Fruit fly (Drosophila melanogaster) whole organism, prepupa: ENCODE results near the gene CG5639.

Source experiments
- CG10631 ChIP-seq: fragments of 200-800 bp; sonication (Bioruptor generic); optimal IDR thresholded peaks from 2 replicates; lab custom pipeline; 2016; ENCODE audit warnings: missing biosample characterization, missing genetic modification characterization
- CG10669 ChIP-seq: fragments of 200-800 bp; sonication (Bioruptor generic); optimal IDR thresholded peaks from 3 replicates; lab custom pipeline; 2018; ENCODE audit warnings: missing biosample characterization, mild to moderate bottlenecking, missing genetic modification characterization, moderate library complexity
- CG11294 ChIP-seq: fragments of 200-800 bp; sonication (Bioruptor generic); IDR thresholded peaks from 2 replicates; pipeline ENCODE4 v1.3.6; 2022; ENCODE audit warnings: missing biosample characterization, missing genetic modification characterization
- CG15336 ChIP-seq: fragments of 200-800 bp; sonication (Bioruptor generic); IDR thresholded peaks from 2 replicates; pipeline ENCODE4 v1.3.6; 2022; ENCODE audit warnings: missing biosample characterization, missing genetic modification characterization
- CG16779 ChIP-seq: fragments of 200-800 bp; sonication (Bioruptor generic); optimal IDR thresholded peaks from 3 replicates; lab custom pipeline; 2017; ENCODE audit warnings: missing biosample characterization, mild to moderate bottlenecking, missing genetic modification characterization
- CG3032 ChIP-seq: fragments of 200-800 bp; optimal IDR thresholded peaks from 2 replicates; lab custom pipeline; 2019; ENCODE audit warnings: missing biosample characterization, mild to moderate bottlenecking, missing genetic modification characterization, moderate library complexity
- CG31627 ChIP-seq: fragments of 200-800 bp; sonication (Bioruptor generic); optimal IDR thresholded peaks from 3 replicates; lab custom pipeline; 2016; ENCODE audit warnings: missing biosample characterization, missing genetic modification characterization
- CG32006 ChIP-seq: fragments of 200-800 bp; sonication (Bioruptor generic); optimal IDR thresholded peaks from 3 replicates; lab custom pipeline; 2017; ENCODE audit warnings: missing biosample characterization, mild to moderate bottlenecking, missing genetic modification characterization
- CG34406 ChIP-seq: fragments of 200-800 bp; sonication (Bioruptor generic); optimal IDR thresholded peaks from 3 replicates; lab custom pipeline; 2016; ENCODE audit warnings: missing biosample characterization, missing genetic modification characterization
- CG4318 ChIP-seq: fragments of 200-800 bp; sonication (Bioruptor generic); optimal IDR thresholded peaks from 3 replicates; lab custom pipeline; 2017; ENCODE audit warnings: missing biosample characterization, mild to moderate bottlenecking, missing genetic modification characterization
- CG6163 ChIP-seq: fragments of 200-800 bp; sonication (Bioruptor generic); IDR thresholded peaks from 3 replicates; pipeline ENCODE4 v1.3.6; 2022; ENCODE audit warnings: missing biosample characterization, missing genetic modification characterization
- CG6808 ChIP-seq: fragments of 200-800 bp; sonication (Bioruptor generic); optimal IDR thresholded peaks from 3 replicates; lab custom pipeline; 2017; ENCODE audit warnings: missing biosample characterization, missing genetic modification characterization, mild to moderate bottlenecking, moderate library complexity, missing genetic modification reagents
- CG6854 ChIP-seq: fragments of 200-800 bp; sonication (Bioruptor generic); optimal IDR thresholded peaks from 2 replicates; lab custom pipeline; 2017; ENCODE audit warnings: missing biosample characterization, mild to moderate bottlenecking, missing genetic modification characterization
- CG8119 ChIP-seq: fragments of 200-800 bp; sonication (Bioruptor generic); IDR thresholded peaks from 3 replicates; pipeline ENCODE4 v1.3.6; 2022; ENCODE audit warnings: missing biosample characterization, missing genetic modification characterization
- CG8632 ChIP-seq: fragments of 200-800 bp; sonication (Bioruptor generic); optimal IDR thresholded peaks from 3 replicates; lab custom pipeline; 2016; ENCODE audit warnings: missing biosample characterization, missing genetic modification characterization
- CG9139 ChIP-seq: fragments of 200-800 bp; sonication (Bioruptor generic); optimal IDR thresholded peaks from 3 replicates; lab custom pipeline; 2017; ENCODE audit warnings: missing biosample characterization, mild to moderate bottlenecking, missing genetic modification characterization
- Eip75B ChIP-seq: fragments of 200-800 bp; sonication (Bioruptor generic); optimal IDR thresholded peaks from 3 replicates; lab custom pipeline; 2016; ENCODE audit warnings: missing biosample characterization, missing genetic modification characterization
- Eip78C ChIP-seq: fragments of 200-800 bp; sonication (Bioruptor generic); peaks from one replicate; lab custom pipeline; 2016; ENCODE audit warnings: missing biosample characterization, missing genetic modification characterization
- Eip93F ChIP-seq: fragments of 200-800 bp; sonication (Bioruptor generic); optimal IDR thresholded peaks from 2 replicates; lab custom pipeline; 2016; ENCODE audit warnings: missing biosample characterization, mild to moderate bottlenecking, missing genetic modification characterization
- Ets21C ChIP-seq: fragments of 200-800 bp; sonication (Bioruptor generic); optimal IDR thresholded peaks from 3 replicates; lab custom pipeline; 2016; ENCODE audit warnings: missing biosample characterization, missing genetic modification characterization
- Ets96B ChIP-seq: fragments of 200-800 bp; optimal IDR thresholded peaks from 2 replicates; lab custom pipeline; 2019; ENCODE audit warnings: missing biosample characterization, mild to moderate bottlenecking, missing genetic modification characterization, moderate library complexity
- Gug ChIP-seq: fragments of 200-800 bp; sonication (Bioruptor generic); IDR thresholded peaks from 2 replicates; pipeline ENCODE4 v1.3.6; 2022; ENCODE audit warnings: missing biosample characterization, missing genetic modification characterization
- Hr38 ChIP-seq: sonication (Bioruptor generic); optimal IDR thresholded peaks from 2 replicates; lab custom pipeline; 2016; ENCODE audit warnings: missing biosample characterization, missing genetic modification characterization
- Hr39 ChIP-seq: fragments of 200-800 bp; sonication (Bioruptor generic); optimal IDR thresholded peaks from 2 replicates; lab custom pipeline; 2016; ENCODE audit warnings: missing biosample characterization, missing genetic modification characterization
- Hr4 ChIP-seq: fragments of 200-800 bp; sonication (Bioruptor generic); optimal IDR thresholded peaks from 3 replicates; lab custom pipeline; 2016; ENCODE audit warnings: missing biosample characterization, missing genetic modification characterization
- Lpt ChIP-seq: fragments of 200-800 bp; sonication (Bioruptor generic); optimal IDR thresholded peaks from 3 replicates; lab custom pipeline; 2016; ENCODE audit warnings: missing biosample characterization, missing genetic modification characterization
- Met ChIP-seq: fragments of 200-800 bp; sonication (Bioruptor generic); optimal IDR thresholded peaks from 3 replicates; lab custom pipeline; 2016; ENCODE audit warnings: missing biosample characterization, missing genetic modification characterization
- OdsH ChIP-seq: fragments of 200-800 bp; sonication (Bioruptor generic); optimal IDR thresholded peaks from 3 replicates; lab custom pipeline; 2016; ENCODE audit warnings: missing biosample characterization, missing genetic modification characterization
- Sox102F ChIP-seq: fragments of 200-800 bp; sonication (Bioruptor generic); optimal IDR thresholded peaks from 2 replicates; lab custom pipeline; 2016; ENCODE audit warnings: missing biosample characterization, mild to moderate bottlenecking, missing genetic modification characterization
- Sox14 ChIP-seq: fragments of 200-800 bp; sonication (Bioruptor generic); optimal IDR thresholded peaks from 3 replicates; lab custom pipeline; 2016; ENCODE audit warnings: missing biosample characterization, missing genetic modification characterization
- achi ChIP-seq: fragments of 200-800 bp; sonication (Bioruptor generic); optimal IDR thresholded peaks from 3 replicates; lab custom pipeline; 2016; ENCODE audit warnings: missing biosample characterization, missing genetic modification characterization
- acj6 ChIP-seq: fragments of 200-800 bp; sonication (Bioruptor generic); optimal IDR thresholded peaks from 3 replicates; lab custom pipeline; 2016; ENCODE audit warnings: missing biosample characterization, missing genetic modification characterization
- dac ChIP-seq: fragments of 200-800 bp; sonication (Bioruptor generic); optimal IDR thresholded peaks from 2 replicates; lab custom pipeline; 2017; ENCODE audit warnings: missing biosample characterization, mild to moderate bottlenecking, missing genetic modification characterization
- dsx ChIP-seq: fragments of 200-800 bp; optimal IDR thresholded peaks from 3 replicates; lab custom pipeline; 2019; ENCODE audit warnings: missing biosample characterization, mild to moderate bottlenecking, missing genetic modification characterization, moderate library complexity; ENCODE audit not compliant: poor library complexity, severe bottlenecking
- eg ChIP-seq: fragments of 200-800 bp; sonication (Bioruptor generic); IDR thresholded peaks from 3 replicates; pipeline ENCODE4 v1.3.6; 2022; ENCODE audit warnings: missing biosample characterization, missing genetic modification characterization
- esn ChIP-seq: fragments of 200-800 bp; sonication (Bioruptor generic); optimal IDR thresholded peaks from 2 replicates; lab custom pipeline; 2016; ENCODE audit warnings: missing biosample characterization, mild to moderate bottlenecking, missing genetic modification characterization, moderate library complexity
- fd59A ChIP-seq: fragments of 200-800 bp; sonication (Bioruptor generic); optimal IDR thresholded peaks from 2 replicates; lab custom pipeline; 2017; ENCODE audit warnings: missing biosample characterization, mild to moderate bottlenecking, missing genetic modification characterization, missing genetic modification reagents
- fkh ChIP-seq: fragments of 200-800 bp; sonication (Bioruptor generic); optimal IDR thresholded peaks from 3 replicates; lab custom pipeline; 2017; ENCODE audit warnings: missing biosample characterization, mild to moderate bottlenecking, missing genetic modification characterization, moderate library complexity
- net ChIP-seq: fragments of 200-800 bp; sonication (Bioruptor generic); optimal IDR thresholded peaks from 3 replicates; lab custom pipeline; 2016; ENCODE audit warnings: missing biosample characterization, missing genetic modification characterization
- salr ChIP-seq, 2 experiments: fragments of 200-800 bp; sonication (Bioruptor generic); optimal IDR thresholded peaks; 3 replicates each; lab custom pipeline; 2016 to 2018; ENCODE audit warnings: missing biosample characterization in 2 of 2, missing genetic modification characterization in 2 of 2, mild to moderate bottlenecking in 1 of 2
- spab ChIP-seq: fragments of 200-800 bp; sonication (Bioruptor generic); optimal IDR thresholded peaks from 2 replicates; lab custom pipeline; 2017; ENCODE audit warnings: missing biosample characterization, mild to moderate bottlenecking, missing genetic modification characterization, missing genetic modification reagents
- ss ChIP-seq, 2 experiments: fragments of 200-800 bp; sonication (Bioruptor generic); optimal IDR thresholded peaks; 2 replicates in 1 of 2; 3 replicates in 1 of 2; lab custom pipeline; 2017 to 2018; ENCODE audit warnings: mild to moderate bottlenecking in 2 of 2, missing biosample characterization in 2 of 2, missing genetic modification characterization in 2 of 2, moderate library complexity in 1 of 2
- svp ChIP-seq: fragments of 200-800 bp; sonication (Bioruptor generic); peaks from one replicate; lab custom pipeline; 2016; ENCODE audit warnings: missing biosample characterization, missing genetic modification characterization

Gene CG5639

dm6 chr3R:27604636-27605443 lies 8.9 kb upstream of the CG5639 start (continued):
- TF ChIP-seq Met (GFP tag; lab: Kevin White, UChicago) (peak; percentile 57), Ets21C (no peak), CG4318 (GFP tag; lab: Kevin White, UChicago) (peak; percentile 55), Hr4 (GFP tag; lab: Kevin White, UChicago) (peak; percentile 77), Hr38 (GFP tag; lab: Kevin White, UChicago) (no peak), svp (peak; percentile 81), OdsH (GFP tag; lab: Kevin White, UChicago) (peak; percentile 68), CG16779 (tag; lab: Kevin White, UChicago) (peak; percentile 14), dac (no peak), Ets96B (peak; percentile 29), CG6854 (no peak), CG10631 (GFP tag; lab: Kevin White, UChicago) (peak; percentile 58), Eip93F (GFP tag; lab: Kevin White, UChicago) (no peak), CG6808 (GFP tag; lab: Kevin White, UChicago) (peak; percentile 21), dsx (no peak), fkh (GFP tag; lab: Kevin White, UChicago) (no peak), Gug (peak; percentile 41), CG8632 (peak; percentile 38), ss (GFP tag; optimal IDR thresholded peaks at IDR 0.05; lab: Kevin White, UChicago) (peak; percentile 6 to 49), Sox14 (GFP tag; lab: Kevin White, UChicago) (peak; percentile 70), CG10669 (GFP tag; lab: Kevin White, UChicago) (peak; percentile 44), CG3032 (tag; lab: Kevin White, UChicago) (peak; percentile 3), esn (GFP tag; lab: Kevin White, UChicago) (peak; percentile 44), Sox102F (peak; percentile 57), salr (GFP tag; optimal IDR thresholded peaks at IDR 0.05; lab: Kevin White, UChicago) (peak; percentile 27 to 74), Hr39 (GFP tag; lab: Kevin White, UChicago) (peak; percentile 32), acj6 (GFP tag; lab: Kevin White, UChicago) (peak; percentile 58), CG32006 (peak; percentile 86), achi (GFP tag; lab: Kevin White, UChicago) (peak; percentile 44), Lpt (GFP tag; lab: Kevin White, UChicago) (no peak), spab (peak; percentile 48), net (peak; percentile 60), fd59A (GFP tag; lab: Kevin White, UChicago) (peak; percentile 55)

DNA sequence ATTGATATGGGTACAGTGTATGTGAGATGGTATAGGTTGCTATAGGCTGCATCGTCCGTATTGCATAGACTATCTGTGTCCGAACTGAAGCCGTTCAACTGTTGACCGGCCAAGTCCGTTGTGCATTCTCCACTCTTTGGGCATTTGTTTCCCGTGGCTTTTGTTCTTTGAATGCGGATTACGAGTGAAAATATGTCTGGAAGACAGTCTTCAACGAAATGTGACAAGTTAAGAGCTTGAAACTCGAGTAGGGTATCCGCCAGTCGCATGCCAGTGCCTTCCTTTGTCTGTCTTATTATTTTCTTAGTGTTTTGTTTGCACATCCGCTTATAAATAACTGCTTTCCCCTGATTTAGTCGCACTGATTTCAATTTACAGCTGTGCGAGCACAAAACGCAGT lies 7.7 kb upstream of the CG5639 start:
- TF ChIP-seq CG32006 (peak; percentile 23), CG8119 (GFP tag; lab: Robert Waterston, UW) (0 out of 3 replicates have a peak, but pooled peaks have one; percentile 27), CG34406 (no peak), eg (GFP tag; lab: Robert Waterston, UW) (0 out of 3 replicates have a peak, but pooled peaks have one; percentile 52), CG15336 (GFP tag; lab: Robert Waterston, UW) (peak; percentile 44; the same call in 1 of the 2 replicates), Sox14 (GFP tag; lab: Kevin White, UChicago) (peak; percentile 23), CG6808 (GFP tag; lab: Kevin White, UChicago) (no peak), CG11294 (GFP tag; lab: Robert Waterston, UW) (peak; percentile 28; the same call in 1 of the 2 replicates), svp (peak; percentile 90), CG9139 (GFP tag; lab: Kevin White, UChicago) (no peak), Gug (0 out of 2 replicates have a peak, but pooled peaks have one; percentile 8), Hr4 (GFP tag; lab: Kevin White, UChicago) (peak; percentile 20), Eip75B (no peak), Hr39 (GFP tag; lab: Kevin White, UChicago) (no peak), Eip78C (peak; percentile 77), CG6163 (GFP tag; lab: Robert Waterston, UW) (0 out of 3 replicates have a peak, but pooled peaks have one; percentile 32), CG31627 (GFP tag; lab: Kevin White, UChicago) (no peak)
